Fruit fly (Drosophila melanogaster) whole organism, adult: Measurements from ENCODE around the gene Orc2.

Experiments
- CG11617 ChIP-seq: fragments of 200-800 bp; sonication (Bioruptor generic); optimal IDR thresholded peaks from 2 replicates; lab custom pipeline; 2017; ENCODE audit warnings: mild to moderate bottlenecking, missing biosample characterization, missing genetic modification reagents, missing genetic modification characterization
- CG14711 ChIP-seq: fragments of 200-800 bp; sonication (Bioruptor generic); optimal IDR thresholded peaks from 2 replicates; lab custom pipeline; 2018; ENCODE audit warnings: missing biosample characterization, mild to moderate bottlenecking, missing genetic modification characterization, moderate library complexity
- CG1620 ChIP-seq: fragments of 200-800 bp; sonication (Bioruptor generic); optimal IDR thresholded peaks from 2 replicates; lab custom pipeline; 2016; ENCODE audit warnings: missing biosample characterization, missing genetic modification characterization
- CG7045 ChIP-seq: fragments of 200-800 bp; sonication (Bioruptor generic); optimal IDR thresholded peaks from 2 replicates; lab custom pipeline; 2017; ENCODE audit warnings: missing biosample characterization, mild to moderate bottlenecking, missing genetic modification characterization
- CG7101 ChIP-seq: fragments of 200-800 bp; sonication (Bioruptor generic); optimal IDR thresholded peaks from 2 replicates; lab custom pipeline; 2018; ENCODE audit warnings: missing biosample characterization, mild to moderate bottlenecking, missing genetic modification characterization, moderate library complexity
- Hr96 ChIP-seq: fragments of 200-800 bp; sonication (Bioruptor generic); optimal IDR thresholded peaks from 2 replicates; lab custom pipeline; 2016; ENCODE audit warnings: missing biosample characterization, missing genetic modification characterization
- Mnt ChIP-seq: fragments of 200-800 bp; sonication (Bioruptor generic); optimal IDR thresholded peaks from 2 replicates; lab custom pipeline; 2016; ENCODE audit warnings: missing biosample characterization, mild to moderate bottlenecking, missing genetic modification characterization
- bab1 ChIP-seq: fragments of 200-800 bp; sonication (Bioruptor generic); optimal IDR thresholded peaks from 3 replicates; lab custom pipeline; 2019; ENCODE audit warnings: missing biosample characterization, mild to moderate bottlenecking, missing genetic modification characterization, moderate library complexity
- cic ChIP-seq: fragments of 200-800 bp; sonication (Bioruptor generic); optimal IDR thresholded peaks from 2 replicates; lab custom pipeline; 2017; ENCODE audit warnings: missing biosample characterization, mild to moderate bottlenecking, missing genetic modification characterization, moderate library complexity
- kay ChIP-seq: fragments of 200-800 bp; sonication (Bioruptor generic); peaks from one replicate; lab custom pipeline; 2016; ENCODE audit warnings: missing biosample characterization, missing genetic modification characterization, borderline replicate concordance
- ovo ChIP-seq: fragments of 200-800 bp; sonication (Bioruptor generic); optimal IDR thresholded peaks from 2 replicates; lab custom pipeline; 2016; ENCODE audit warnings: missing biosample characterization, missing genetic modification characterization
- pad ChIP-seq: fragments of 200-800 bp; sonication (Bioruptor generic); optimal IDR thresholded peaks from 3 replicates; lab custom pipeline; 2017; ENCODE audit warnings: missing biosample characterization, missing genetic modification characterization, mild to moderate bottlenecking, moderate library complexity, missing genetic modification reagents

DNA sequence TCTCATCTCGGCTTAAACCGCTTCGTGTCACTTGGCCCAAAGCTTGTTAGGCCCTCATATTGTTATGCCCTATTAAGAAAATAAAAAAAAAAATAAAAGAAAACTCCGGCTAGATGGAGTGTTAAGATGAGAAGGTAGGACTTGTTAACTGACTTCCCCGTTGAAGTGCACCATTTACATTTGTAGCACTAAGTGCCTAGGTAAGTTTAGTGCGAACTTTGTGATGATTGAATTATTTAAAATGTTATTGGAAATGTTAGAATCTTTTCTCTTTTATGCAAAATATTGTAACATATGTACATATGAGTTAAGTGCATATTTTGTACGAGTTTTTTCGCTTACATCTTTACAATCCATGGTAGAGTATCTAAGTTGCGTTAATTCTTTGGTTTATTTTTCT is 33.5 kb downstream of the Orc2 start:
- TF ChIP-seq CG7045 (GFP tag; lab: Kevin White, UChicago) = no peak
- no peak for TF ChIP-seq Hr96 (GFP tag; lab: Kevin White, UChicago)
- TF ChIP-seq bab1 (GFP tag; lab: Kevin White, UChicago) = no peak
- no peak for TF ChIP-seq CG11617 (GFP tag; lab: Kevin White, UChicago)
- no peak for TF ChIP-seq kay (GFP tag; lab: Kevin White, UChicago)
- no peak for TF ChIP-seq pad
- TF ChIP-seq CG1620 (GFP tag; lab: Kevin White, UChicago) = no peak
- TF ChIP-seq CG14711 (tag; lab: Kevin White, UChicago) = no peak
- TF ChIP-seq ovo (GFP tag; lab: Kevin White, UChicago) = no peak
- no peak for TF ChIP-seq CG7101 (tag; lab: Kevin White, UChicago)
- TF ChIP-seq cic (GFP tag; lab: Kevin White, UChicago) = no peak
- TF ChIP-seq Mnt = no peak
